Fruit fly (Drosophila melanogaster) whole organism, embryonic: ENCODE data around the gene Cortactin.

Experiments
- CG10543 ChIP-seq: fragments of 200-800 bp; sonication (Bioruptor generic); optimal IDR thresholded peaks from 3 replicates; lab custom pipeline; 2017; ENCODE audit warnings: missing biosample characterization, mild to moderate bottlenecking, missing genetic modification characterization, moderate library complexity
- CG10979 ChIP-seq: fragments of 200-800 bp; sonication (Bioruptor generic); optimal IDR thresholded peaks from 2 replicates; lab custom pipeline; 2018; ENCODE audit warnings: missing biosample characterization, mild to moderate bottlenecking, missing genetic modification characterization, moderate library complexity
- CG12744 ChIP-seq: fragments of 200-800 bp; sonication (Bioruptor generic); optimal IDR thresholded peaks from 2 replicates; lab custom pipeline; 2016; ENCODE audit warnings: missing biosample characterization, missing genetic modification characterization
- CG13287 ChIP-seq: fragments of 200-800 bp; sonication (Bioruptor generic); IDR thresholded peaks from 2 replicates; pipeline ENCODE4 v1.3.6; 2022; ENCODE audit warnings: missing biosample characterization, missing genetic modification characterization; ENCODE audit not compliant: partially characterized antibody
- CG18011 ChIP-seq: fragments of 200-800 bp; sonication (Bioruptor generic); optimal IDR thresholded peaks from 2 replicates; lab custom pipeline; 2017; ENCODE audit warnings: missing biosample characterization, missing genetic modification characterization, mild to moderate bottlenecking, moderate library complexity, missing genotype
- CG1832 ChIP-seq: fragments of 200-800 bp; sonication (Bioruptor generic); optimal IDR thresholded peaks from 2 replicates; lab custom pipeline; 2017; ENCODE audit warnings: missing biosample characterization, mild to moderate bottlenecking, missing genetic modification characterization, inconsistent platforms
- CG18619 ChIP-seq: fragments of 200-800 bp; sonication (Bioruptor generic); optimal IDR thresholded peaks from 3 replicates; lab custom pipeline; 2017; ENCODE audit warnings: missing biosample characterization, mild to moderate bottlenecking, missing genetic modification characterization
- CG34224 ChIP-seq: fragments of 200-800 bp; sonication (Bioruptor generic); IDR thresholded peaks from 3 replicates; pipeline ENCODE4 v1.3.6; 2022; ENCODE audit warnings: missing biosample characterization, missing genetic modification characterization; ENCODE audit not compliant: partially characterized antibody
- CG3847 ChIP-seq: fragments of 200-800 bp; sonication (Bioruptor generic); IDR thresholded peaks from 2 replicates; pipeline ENCODE4 v1.3.6; 2022; ENCODE audit warnings: missing biosample characterization, missing genetic modification characterization
- CG6175 ChIP-seq: fragments of 200-800 bp; sonication (Bioruptor generic); IDR thresholded peaks from 3 replicates; pipeline ENCODE4 v1.3.6; 2022; ENCODE audit warnings: missing biosample characterization, missing genetic modification characterization
- CG6254 ChIP-seq: fragments of 200-800 bp; sonication (Bioruptor generic); optimal IDR thresholded peaks from 3 replicates; lab custom pipeline; 2017; ENCODE audit warnings: mild to moderate bottlenecking, missing biosample characterization, missing genetic modification reagents, missing genetic modification characterization
- CG6791 ChIP-seq: fragments of 200-800 bp; sonication (Bioruptor generic); IDR thresholded peaks from 3 replicates; pipeline ENCODE4 v1.3.6; 2022; ENCODE audit warnings: missing biosample characterization, missing genetic modification characterization; ENCODE audit not compliant: partially characterized antibody
- CG7745 ChIP-seq: fragments of 200-800 bp; sonication (Bioruptor generic); optimal IDR thresholded peaks from 2 replicates; lab custom pipeline; 2018; ENCODE audit warnings: missing biosample characterization, mild to moderate bottlenecking, missing genetic modification characterization, moderate library complexity
- CG9876 ChIP-seq: fragments of 200-800 bp; sonication (Bioruptor generic); optimal IDR thresholded peaks from 2 replicates; lab custom pipeline; 2016; ENCODE audit warnings: missing biosample characterization, missing genetic modification characterization
- CoRest ChIP-seq: fragments of 200-800 bp; sonication (Bioruptor generic); optimal IDR thresholded peaks from 3 replicates; lab custom pipeline; 2018; ENCODE audit warnings: missing biosample characterization, mild to moderate bottlenecking, missing genetic modification characterization, moderate library complexity
- Dip3 ChIP-seq: fragments of 200-800 bp; sonication (Bioruptor generic); optimal IDR thresholded peaks from 3 replicates; lab custom pipeline; 2016; ENCODE audit warnings: missing biosample characterization, missing genetic modification characterization
- Dll ChIP-seq: fragments of 200-800 bp; sonication (Bioruptor generic); IDR thresholded peaks from 4 replicates; pipeline ENCODE4 v1.3.6; 2022; ENCODE audit warnings: missing biosample characterization, missing genetic modification characterization; ENCODE audit not compliant: partially characterized antibody
- Dp ChIP-seq: fragments of 200-800 bp; sonication (Bioruptor generic); optimal IDR thresholded peaks from 2 replicates; lab custom pipeline; 2018; ENCODE audit warnings: missing biosample characterization, mild to moderate bottlenecking, missing genetic modification characterization, moderate library complexity
- GATAe ChIP-seq: fragments of 200-800 bp; sonication (Bioruptor generic); conservative IDR thresholded peaks from 2 replicates; pipeline ENCODE4 v1.3.6; 2022; ENCODE audit warnings: missing biosample characterization, missing genetic modification characterization
- Rfx ChIP-seq: fragments of 200-800 bp; sonication (Bioruptor generic); IDR thresholded peaks from 2 replicates; pipeline ENCODE4 v1.3.6; 2022; ENCODE audit warnings: missing biosample characterization, missing genetic modification characterization
- ash1 ChIP-seq: fragments of 200-800 bp; sonication (Bioruptor generic); optimal IDR thresholded peaks from 2 replicates; lab custom pipeline; 2018; ENCODE audit warnings: missing biosample characterization, mild to moderate bottlenecking, missing genetic modification characterization
- cg ChIP-seq: fragments of 200-800 bp; sonication (Bioruptor generic); optimal IDR thresholded peaks from 3 replicates; lab custom pipeline; 2019; ENCODE audit warnings: missing biosample characterization, mild to moderate bottlenecking, missing genetic modification characterization, moderate library complexity
- crp ChIP-seq, 2 experiments: fragments of 200-800 bp; sonication (Bioruptor generic); optimal IDR thresholded peaks; 2 replicates in 1 of 2; 3 replicates in 1 of 2; lab custom pipeline; 2017; ENCODE audit warnings: missing biosample characterization in 2 of 2, missing genetic modification characterization in 2 of 2, mild to moderate bottlenecking in 1 of 2, moderate library complexity in 1 of 2
- cwo ChIP-seq: fragments of 200-800 bp; sonication (Bioruptor generic); optimal IDR thresholded peaks from 3 replicates; lab custom pipeline; 2017; ENCODE audit warnings: missing biosample characterization, missing genetic modification characterization, mild to moderate bottlenecking, moderate library complexity, missing genetic modification reagents
- eve ChIP-seq, 2 experiments: fragments of >200 bp; optimal IDR thresholded peaks; 2 replicates each; lab custom pipeline; 2017; ENCODE audit warnings: missing biosample characterization in 2 of 2, missing genetic modification characterization in 2 of 2
- ftz-f1 ChIP-seq: fragments of 200-800 bp; sonication (Bioruptor generic); optimal IDR thresholded peaks from 2 replicates; lab custom pipeline; 2016; ENCODE audit warnings: missing biosample characterization, missing genetic modification characterization
- grau ChIP-seq: fragments of 200-800 bp; optimal IDR thresholded peaks from 3 replicates; lab custom pipeline; 2019; ENCODE audit warnings: missing biosample characterization, mild to moderate bottlenecking, missing genetic modification characterization, moderate library complexity
- grn ChIP-seq: fragments of 200-800 bp; sonication (Bioruptor generic); optimal IDR thresholded peaks from 3 replicates; lab custom pipeline; 2017; ENCODE audit warnings: missing biosample characterization, missing genetic modification characterization
- gro ChIP-seq: fragments of 200-800 bp; sonication (Bioruptor generic); optimal IDR thresholded peaks from 2 replicates; lab custom pipeline; 2016; ENCODE audit warnings: missing biosample characterization, missing genetic modification characterization
- ham ChIP-seq: fragments of 200-800 bp; sonication (Bioruptor generic); IDR thresholded peaks from 2 replicates; pipeline ENCODE4 v1.3.6; 2022; ENCODE audit warnings: missing biosample characterization, missing genetic modification characterization
- hkb ChIP-seq, 2 experiments: fragments of 200-800 bp in 1 of 2; fragments of >200 bp in 1 of 2; sonication (Bioruptor generic) in 1 of 2; IDR thresholded peaks in 1 of 2; optimal IDR thresholded peaks in 1 of 2; 2 replicates each; pipeline versions ENCODE4 v1.3.6 to Lab custom; 2017 to 2022; ENCODE audit warnings: missing biosample characterization in 1 of 2, missing genetic modification characterization in 1 of 2
- insv ChIP-seq, 2 experiments: fragments of 200-800 bp; sonication (Bioruptor generic); optimal IDR thresholded peaks; 3 replicates each; lab custom pipeline; 2016 to 2018; ENCODE audit warnings: missing biosample characterization in 2 of 2, missing genetic modification characterization in 2 of 2
- jing ChIP-seq: fragments of 200-800 bp; sonication (Bioruptor generic); optimal IDR thresholded peaks from 2 replicates; lab custom pipeline; 2018; ENCODE audit warnings: missing biosample characterization, mild to moderate bottlenecking, missing genetic modification characterization
- kay ChIP-seq: fragments of 200-800 bp; sonication (Bioruptor generic); optimal IDR thresholded peaks from 2 replicates; lab custom pipeline; 2016; ENCODE audit warnings: missing biosample characterization, missing genetic modification characterization
- mirr ChIP-seq: fragments of 200-800 bp; sonication (Bioruptor generic); optimal IDR thresholded peaks from 3 replicates; lab custom pipeline; 2018; ENCODE audit warnings: missing biosample characterization, mild to moderate bottlenecking, missing genetic modification characterization
- nom ChIP-seq: fragments of 200-800 bp; sonication (Bioruptor generic); optimal IDR thresholded peaks from 2 replicates; lab custom pipeline; 2017; ENCODE audit warnings: missing biosample characterization, missing genetic modification characterization, mild to moderate bottlenecking, moderate library complexity, missing genetic modification reagents
- pfk ChIP-seq: fragments of 200-800 bp; sonication (Bioruptor generic); optimal IDR thresholded peaks from 2 replicates; lab custom pipeline; 2018; ENCODE audit warnings: missing biosample characterization, mild to moderate bottlenecking, missing genetic modification characterization, moderate library complexity
- pros ChIP-seq: fragments of 200-800 bp; sonication (Bioruptor generic); optimal IDR thresholded peaks from 3 replicates; lab custom pipeline; 2019; ENCODE audit warnings: missing biosample characterization, mild to moderate bottlenecking, missing genetic modification characterization, moderate library complexity
- row ChIP-seq: fragments of 200-800 bp; sonication (Bioruptor generic); IDR thresholded peaks from 3 replicates; pipeline ENCODE4 v1.3.6; 2022; ENCODE audit warnings: missing biosample characterization, missing genetic modification characterization
- sens ChIP-seq: fragments of 200-800 bp; sonication (Bioruptor generic); peaks from one replicate; lab custom pipeline; 2016; ENCODE audit warnings: missing biosample characterization, missing genetic modification characterization
- sens-2 ChIP-seq: fragments of 200-800 bp; sonication (Bioruptor generic); IDR thresholded peaks from 2 replicates; pipeline ENCODE4 v1.3.6; 2022; ENCODE audit warnings: missing biosample characterization, missing genetic modification characterization
- stwl ChIP-seq: fragments of 200-800 bp; sonication (Bioruptor generic); optimal IDR thresholded peaks from 3 replicates; lab custom pipeline; 2018; ENCODE audit warnings: missing biosample characterization, mild to moderate bottlenecking, missing genetic modification characterization, moderate library complexity
- toy ChIP-seq: fragments of 200-800 bp; sonication (Bioruptor generic); IDR thresholded peaks from 2 replicates; pipeline ENCODE4 v1.3.6; 2022; ENCODE audit warnings: missing biosample characterization, missing genetic modification characterization
- vvl ChIP-seq: fragments of 200-800 bp; sonication (Bioruptor generic); IDR thresholded peaks from 2 replicates; pipeline ENCODE4 v1.3.6; 2022; ENCODE audit warnings: missing biosample characterization, missing genetic modification characterization
- z ChIP-seq: fragments of 200-800 bp; sonication (Bioruptor generic); IDR thresholded peaks from 3 replicates; pipeline ENCODE4 v1.3.6; 2022; ENCODE audit warnings: missing biosample characterization, missing genetic modification characterization
- zen2 ChIP-seq: fragments of 200-800 bp; sonication (Bioruptor generic); IDR thresholded peaks from 3 replicates; pipeline ENCODE4 v1.3.6; 2022; ENCODE audit warnings: missing biosample characterization, missing genetic modification characterization; ENCODE audit not compliant: partially characterized antibody

Gene Cortactin

dm6 chr3R:21060430-21061245 lies 3.6 kb downstream of the Cortactin start, which contains the start of gene Mvl (continued):
- TF ChIP-seq grau (tag; lab: Kevin White, UChicago) (peak; percentile 4), CG10979 (tag; lab: Kevin White, UChicago) (peak; percentile 5), kay (GFP tag; lab: Kevin White, UChicago) (peak; percentile 47), CG6254 (GFP tag; lab: Kevin White, UChicago) (peak; percentile 19), zen2 (GFP tag; lab: Robert Waterston, UW) (peak; percentile 71; the same call in 2 of the 3 replicates), cg (GFP tag; lab: Kevin White, UChicago) (peak; percentile 83), CG9876 (GFP tag; lab: Kevin White, UChicago) (no peak), CG6791 (GFP tag; lab: Robert Waterston, UW) (peak; percentile 59; the same call in 1 of the 3 replicates), CoRest (tag; lab: Kevin White, UChicago) (peak; percentile 47), jing (no peak), CG34224 (peak; percentile 24; the same call in 1 of the 3 replicates), CG3847 (GFP tag; lab: Robert Waterston, UW) (peak; percentile 34; the same call in 1 of the 2 replicates), CG18011 (peak; percentile 3), pros (GFP tag; lab: Kevin White, UChicago) (peak; percentile 79), vvl (no peak; the same call in 1 of the 2 replicates), CG10543 (GFP tag; lab: Kevin White, UChicago) (peak; percentile 58), z (peak; percentile 73), CG6175 (GFP tag; lab: Robert Waterston, UW) (peak; percentile 89), cwo (peak; percentile 30), sens (peak; percentile 90), grn (GFP tag; lab: Kevin White, UChicago) (peak; percentile 99), ham (GFP tag; lab: Robert Waterston, UW) (no peak), Dip3 (no peak), crp (GFP tag; optimal IDR thresholded peaks at IDR 0.05; lab: Kevin White, UChicago) (peak in 1 of 2 experiments; percentile 72), CG13287 (GFP tag; lab: Robert Waterston, UW) (0 out of 2 replicates have a peak, but pooled peaks have one; percentile 41), nom (GFP tag; lab: Kevin White, UChicago) (peak; percentile 28), ash1 (peak; percentile 12), sens-2 (0 out of 2 replicates have a peak, but pooled peaks have one; percentile 44), Rfx (GFP tag; lab: Robert Waterston, UW) (peak; percentile 18; the same call in 1 of the 2 replicates), toy (no peak), eve (GFP tag; optimal IDR thresholded peaks at IDR 0.05; lab: Kevin White, UChicago) (peak in 1 of 2 experiments; percentile 73), ftz-f1 (peak; percentile 82), row (GFP tag; lab: Robert Waterston, UW) (0 out of 3 replicates have a peak, but pooled peaks have one; percentile 21), gro (peak; percentile 48), CG18619 (no peak), mirr (peak; percentile 30), stwl (tag; lab: Kevin White, UChicago) (peak; percentile 73), Dp (GFP tag; lab: Kevin White, UChicago) (peak; percentile 79), CG1832 (GFP tag; lab: Kevin White, UChicago) (peak; percentile 74), Dll (0 out of 4 replicates have a peak, but pooled peaks have one; percentile 32), CG7745 (tag; lab: Kevin White, UChicago) (peak; percentile 5), insv (GFP tag; optimal IDR thresholded peaks at IDR 0.05; lab: Kevin White, UChicago) (peak in 1 of 2 experiments; percentile 18), GATAe (GFP tag; lab: Robert Waterston, UW) (0 out of 2 replicates have a peak, but pooled peaks have one; percentile 10), CG12744 (no peak), pfk (peak; percentile 30), hkb (optimal IDR thresholded peaks at IDR 0.05; lab: Kevin White, UChicago) (peak; percentile 54), hkb (GFP tag; IDR thresholded peaks at IDR 0.05; lab: Robert Waterston, UW) (0 out of 2 replicates have a peak, but pooled peaks have one; percentile 22)
